Fruit fly (Drosophila melanogaster): Measurements from ENCODE around the gene CG14313.
A peak's percentile ranks its signal among the peaks of the same experiment; 100 is the strongest.

The CG14313 gene

DNA sequence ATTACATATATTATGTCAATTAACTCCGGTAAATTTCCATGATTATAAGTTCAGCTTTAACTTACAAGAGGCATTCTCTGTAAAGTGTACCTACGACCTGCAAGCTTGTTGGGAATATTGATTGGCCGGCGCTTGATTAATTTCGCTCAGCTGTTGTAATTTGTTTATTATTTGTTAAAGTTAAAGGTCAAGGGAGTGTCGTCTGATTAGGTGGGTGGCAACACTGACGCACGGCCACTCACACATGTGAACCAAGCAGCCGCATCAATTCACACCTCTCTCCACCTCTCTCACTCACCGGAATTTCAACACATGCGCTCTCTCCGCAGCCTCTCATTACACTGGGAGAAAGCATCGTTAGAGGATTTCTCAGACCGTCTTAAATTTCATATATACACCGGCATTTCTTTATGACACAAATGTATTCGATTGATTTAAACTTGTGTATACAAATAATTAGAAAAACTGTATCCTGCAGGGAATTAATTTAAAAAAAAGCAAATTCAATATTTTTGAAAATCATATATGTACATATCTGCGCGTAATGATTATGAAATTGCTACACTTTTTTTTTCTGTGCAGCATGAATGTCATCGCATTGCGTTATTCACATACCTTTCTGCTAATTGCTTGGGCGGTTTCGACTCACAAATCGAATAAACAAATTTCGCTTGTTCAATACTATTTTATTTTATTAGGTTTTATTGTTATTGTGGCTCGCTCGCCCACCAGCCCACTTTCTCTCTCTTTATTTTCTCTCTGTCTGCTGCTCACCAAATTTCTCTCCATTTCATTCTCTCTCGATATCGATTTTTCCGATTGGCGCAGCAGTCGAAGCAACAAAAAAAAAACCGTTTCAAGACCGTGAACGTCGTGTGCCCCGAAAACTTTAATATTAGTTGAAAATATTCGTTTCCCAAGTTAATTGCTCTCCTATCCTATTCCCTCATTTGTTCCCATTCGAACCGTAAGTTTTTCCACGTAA, 19.5 kb downstream of the CG14313 start (continued):
- TF ChIP-seq lola (GFP tag; optimal IDR thresholded peaks at IDR 0.05) (peak in 1 of 3 experiments; percentile 94), lab (GFP tag; optimal IDR thresholded peaks at IDR 0.05) (peak; percentile 95), wor (GFP tag; IDR thresholded peaks at IDR 0.05) (peak; percentile 92), gce (GFP tag; IDR thresholded peaks at IDR 0.05) (peak; percentile 79; the same call in 2 of the 3 replicates), en (GFP tag; optimal IDR thresholded peaks at IDR 0.05) (peak; percentile 82), dan (GFP tag; IDR thresholded peaks at IDR 0.05) (peak; percentile 31; the same call in 1 of the 2 replicates), wek (GFP tag; optimal IDR thresholded peaks at IDR 0.05) (peak; percentile 60), ssp (GFP tag; IDR thresholded peaks at IDR 0.05) (peak; percentile 81), CG11398 (GFP tag; optimal IDR thresholded peaks at IDR 0.05) (peak; percentile 86), B-H1 (GFP tag; IDR thresholded peaks at IDR 0.05) (peak; percentile 83), CG6175 (GFP tag; IDR thresholded peaks at IDR 0.05) (no peak; the same call in 1 of the 3 replicates), amos (GFP tag; IDR thresholded peaks at IDR 0.05; ENCODE audit: partially characterized antibody) (no peak), CG3995 (GFP tag; optimal IDR thresholded peaks at IDR 0.05) (peak; percentile 66), ac (GFP tag; optimal IDR thresholded peaks at IDR 0.05) (peak; percentile 78), zen (tag; optimal IDR thresholded peaks at IDR 0.05) (peak; percentile 94), jumu (GFP tag; optimal IDR thresholded peaks at IDR 0.05) (peak; percentile 84), Chrac-16 (GFP tag; optimal IDR thresholded peaks at IDR 0.05) (peak; percentile 92), CG43689 (GFP tag; IDR thresholded peaks at IDR 0.05) (peak; percentile 45; the same call in 1 of the 2 replicates), Antp (GFP tag; optimal IDR thresholded peaks at IDR 0.05) (peak; percentile 83), CG12659 (GFP tag; optimal IDR thresholded peaks at IDR 0.05) (peak; percentile 95), Dbx (GFP tag; IDR thresholded peaks at IDR 0.05) (peak; percentile 83), Fer2 (tag; optimal IDR thresholded peaks at IDR 0.05) (peak; percentile 85), CG6791 (GFP tag; IDR thresholded peaks at IDR 0.05; ENCODE audit: partially characterized antibody) (no peak), CG9932 (GFP tag; IDR thresholded peaks at IDR 0.05) (peak; percentile 82), Bteb2 (GFP tag; optimal IDR thresholded peaks at IDR 0.05) (peak; percentile 89), Oaz (GFP tag; IDR thresholded peaks at IDR 0.05) (peak; percentile 77), caup (GFP tag; optimal IDR thresholded peaks at IDR 0.05; ENCODE audit: severe bottlenecking) (peak; percentile 93), pfk (GFP tag; optimal IDR thresholded peaks at IDR 0.05) (peak; percentile 6), CG12299 (tag; optimal IDR thresholded peaks at IDR 0.05) (peak; percentile 87), Fer3 (tag; optimal IDR thresholded peaks at IDR 0.05) (peak; percentile 90), Dll (GFP tag; IDR thresholded peaks at IDR 0.05; ENCODE audit: partially characterized antibody) (no peak; the same call in 2 of the 4 replicates), CG12155 (GFP tag; optimal IDR thresholded peaks at IDR 0.05) (peak; percentile 88), Hr3 (GFP tag; optimal IDR thresholded peaks at IDR 0.05) (peak; percentile 92), CG18764 (GFP tag; optimal IDR thresholded peaks at IDR 0.05) (peak; percentile 90), Mes4 (GFP tag; optimal IDR thresholded peaks at IDR 0.05) (peak; percentile 90), CG31388 (GFP tag; optimal IDR thresholded peaks at IDR 0.05) (peak; percentile 77), CG15514 (GFP tag; optimal IDR thresholded peaks at IDR 0.05) (peak; percentile 81), CG32767 (GFP tag; IDR thresholded peaks at IDR 0.05) (peak; percentile 82), CG15601 (tag; optimal IDR thresholded peaks at IDR 0.05) (peak; percentile 92), Hr39 (optimal IDR thresholded peaks at IDR 0.05) (no peak), CG3407 (GFP tag; optimal IDR thresholded peaks at IDR 0.05) (peak; percentile 88), Nf-YA (GFP tag; IDR thresholded peaks at IDR 0.05) (peak; percentile 70), NFAT (GFP tag; IDR thresholded peaks at IDR 0.05) (peak; percentile 63; the same call in 1 of the 2 replicates), sob (GFP tag; IDR thresholded peaks at IDR 0.05) (peak; percentile 90), CG1233 (GFP tag; optimal IDR thresholded peaks at IDR 0.05) (peak; percentile 93), CG12391 (tag; optimal IDR thresholded peaks at IDR 0.05) (peak; percentile 95), toy (GFP tag; IDR thresholded peaks at IDR 0.05) (0 out of 2 replicates have a peak, but pooled peaks have one; percentile 32), CG5953 (GFP tag; IDR thresholded peaks at IDR 0.05) (peak; percentile 87)
